Fruit fly (Drosophila melanogaster) whole organism, prepupa: ENCODE data around the gene CG10591.

Experiments used
- Blimp-1 ChIP-seq: fragments of 200-800 bp; sonication (Bioruptor generic); optimal IDR thresholded peaks from 3 replicates; lab custom pipeline; 2017; ENCODE audit warnings: missing biosample characterization, missing genetic modification characterization, mild to moderate bottlenecking, moderate library complexity, missing genetic modification reagents
- CG10631 ChIP-seq: fragments of 200-800 bp; sonication (Bioruptor generic); optimal IDR thresholded peaks from 2 replicates; lab custom pipeline; 2016; ENCODE audit warnings: missing biosample characterization, missing genetic modification characterization
- CG11762 ChIP-seq: fragments of 200-800 bp; sonication (Bioruptor generic); optimal IDR thresholded peaks from 3 replicates; lab custom pipeline; 2016; ENCODE audit warnings: missing biosample characterization, missing genetic modification characterization; ENCODE audit not compliant: insufficient read depth
- CG11902 ChIP-seq: fragments of 200-800 bp; sonication (Bioruptor generic); optimal IDR thresholded peaks from 3 replicates; lab custom pipeline; 2016; ENCODE audit warnings: missing biosample characterization, missing genetic modification characterization
- CG15336 ChIP-seq: fragments of 200-800 bp; sonication (Bioruptor generic); IDR thresholded peaks from 2 replicates; pipeline ENCODE4 v1.3.6; 2022; ENCODE audit warnings: missing biosample characterization, missing genetic modification characterization
- CG1621 ChIP-seq: fragments of 200-800 bp; sonication (Bioruptor generic); optimal IDR thresholded peaks from 3 replicates; lab custom pipeline; 2018; ENCODE audit warnings: missing biosample characterization, mild to moderate bottlenecking, missing genetic modification characterization
- CG16779 ChIP-seq: fragments of 200-800 bp; sonication (Bioruptor generic); optimal IDR thresholded peaks from 3 replicates; lab custom pipeline; 2017; ENCODE audit warnings: missing biosample characterization, mild to moderate bottlenecking, missing genetic modification characterization
- CG3032 ChIP-seq: fragments of 200-800 bp; optimal IDR thresholded peaks from 2 replicates; lab custom pipeline; 2019; ENCODE audit warnings: missing biosample characterization, mild to moderate bottlenecking, missing genetic modification characterization, moderate library complexity
- CG31627 ChIP-seq: fragments of 200-800 bp; sonication (Bioruptor generic); optimal IDR thresholded peaks from 3 replicates; lab custom pipeline; 2016; ENCODE audit warnings: missing biosample characterization, missing genetic modification characterization
- CG32006 ChIP-seq: fragments of 200-800 bp; sonication (Bioruptor generic); optimal IDR thresholded peaks from 3 replicates; lab custom pipeline; 2017; ENCODE audit warnings: missing biosample characterization, mild to moderate bottlenecking, missing genetic modification characterization
- CG3919 ChIP-seq: fragments of 200-800 bp; sonication (Bioruptor generic); optimal IDR thresholded peaks from 3 replicates; lab custom pipeline; 2016; ENCODE audit warnings: missing biosample characterization, missing genetic modification characterization
- CG4318 ChIP-seq: fragments of 200-800 bp; sonication (Bioruptor generic); optimal IDR thresholded peaks from 3 replicates; lab custom pipeline; 2017; ENCODE audit warnings: missing biosample characterization, mild to moderate bottlenecking, missing genetic modification characterization
- CG6163 ChIP-seq: fragments of 200-800 bp; sonication (Bioruptor generic); IDR thresholded peaks from 3 replicates; pipeline ENCODE4 v1.3.6; 2022; ENCODE audit warnings: missing biosample characterization, missing genetic modification characterization
- CG6276 ChIP-seq: fragments of 200-800 bp; sonication (Bioruptor generic); optimal IDR thresholded peaks from 2 replicates; lab custom pipeline; 2017; ENCODE audit warnings: missing biosample characterization, mild to moderate bottlenecking, missing genetic modification characterization
- CG6854 ChIP-seq: fragments of 200-800 bp; sonication (Bioruptor generic); optimal IDR thresholded peaks from 2 replicates; lab custom pipeline; 2017; ENCODE audit warnings: missing biosample characterization, mild to moderate bottlenecking, missing genetic modification characterization
- CG8119 ChIP-seq: fragments of 200-800 bp; sonication (Bioruptor generic); IDR thresholded peaks from 3 replicates; pipeline ENCODE4 v1.3.6; 2022; ENCODE audit warnings: missing biosample characterization, missing genetic modification characterization
- CG8319 ChIP-seq: fragments of 200-800 bp; sonication (Bioruptor generic); optimal IDR thresholded peaks from 3 replicates; lab custom pipeline; 2016; ENCODE audit warnings: missing biosample characterization, missing genetic modification characterization
- CG9139 ChIP-seq: fragments of 200-800 bp; sonication (Bioruptor generic); optimal IDR thresholded peaks from 3 replicates; lab custom pipeline; 2017; ENCODE audit warnings: missing biosample characterization, mild to moderate bottlenecking, missing genetic modification characterization
- Eip75B ChIP-seq: fragments of 200-800 bp; sonication (Bioruptor generic); optimal IDR thresholded peaks from 3 replicates; lab custom pipeline; 2016; ENCODE audit warnings: missing biosample characterization, missing genetic modification characterization
- Eip78C ChIP-seq: fragments of 200-800 bp; sonication (Bioruptor generic); peaks from one replicate; lab custom pipeline; 2016; ENCODE audit warnings: missing biosample characterization, missing genetic modification characterization
- Eip93F ChIP-seq: fragments of 200-800 bp; sonication (Bioruptor generic); optimal IDR thresholded peaks from 2 replicates; lab custom pipeline; 2016; ENCODE audit warnings: missing biosample characterization, mild to moderate bottlenecking, missing genetic modification characterization
- Ets21C ChIP-seq: fragments of 200-800 bp; sonication (Bioruptor generic); optimal IDR thresholded peaks from 3 replicates; lab custom pipeline; 2016; ENCODE audit warnings: missing biosample characterization, missing genetic modification characterization
- Ets96B ChIP-seq: fragments of 200-800 bp; optimal IDR thresholded peaks from 2 replicates; lab custom pipeline; 2019; ENCODE audit warnings: missing biosample characterization, mild to moderate bottlenecking, missing genetic modification characterization, moderate library complexity
- Gug ChIP-seq: fragments of 200-800 bp; sonication (Bioruptor generic); IDR thresholded peaks from 2 replicates; pipeline ENCODE4 v1.3.6; 2022; ENCODE audit warnings: missing biosample characterization, missing genetic modification characterization
- Hr39 ChIP-seq: fragments of 200-800 bp; sonication (Bioruptor generic); optimal IDR thresholded peaks from 2 replicates; lab custom pipeline; 2016; ENCODE audit warnings: missing biosample characterization, missing genetic modification characterization
- Lpt ChIP-seq: fragments of 200-800 bp; sonication (Bioruptor generic); optimal IDR thresholded peaks from 3 replicates; lab custom pipeline; 2016; ENCODE audit warnings: missing biosample characterization, missing genetic modification characterization
- Met ChIP-seq: fragments of 200-800 bp; sonication (Bioruptor generic); optimal IDR thresholded peaks from 3 replicates; lab custom pipeline; 2016; ENCODE audit warnings: missing biosample characterization, missing genetic modification characterization
- OdsH ChIP-seq: fragments of 200-800 bp; sonication (Bioruptor generic); optimal IDR thresholded peaks from 3 replicates; lab custom pipeline; 2016; ENCODE audit warnings: missing biosample characterization, missing genetic modification characterization
- Smox ChIP-seq: fragments of 200-800 bp; sonication (Bioruptor generic); optimal IDR thresholded peaks from 3 replicates; lab custom pipeline; 2016; ENCODE audit warnings: missing biosample characterization, missing genetic modification characterization
- Sox102F ChIP-seq: fragments of 200-800 bp; sonication (Bioruptor generic); optimal IDR thresholded peaks from 2 replicates; lab custom pipeline; 2016; ENCODE audit warnings: missing biosample characterization, mild to moderate bottlenecking, missing genetic modification characterization
- Sox14 ChIP-seq: fragments of 200-800 bp; sonication (Bioruptor generic); optimal IDR thresholded peaks from 3 replicates; lab custom pipeline; 2016; ENCODE audit warnings: missing biosample characterization, missing genetic modification characterization
- achi ChIP-seq: fragments of 200-800 bp; sonication (Bioruptor generic); optimal IDR thresholded peaks from 3 replicates; lab custom pipeline; 2016; ENCODE audit warnings: missing biosample characterization, missing genetic modification characterization
- acj6 ChIP-seq: fragments of 200-800 bp; sonication (Bioruptor generic); optimal IDR thresholded peaks from 3 replicates; lab custom pipeline; 2016; ENCODE audit warnings: missing biosample characterization, missing genetic modification characterization
- cyc ChIP-seq: fragments of 200-800 bp; sonication (Bioruptor generic); optimal IDR thresholded peaks from 3 replicates; lab custom pipeline; 2016; ENCODE audit warnings: missing biosample characterization, missing genetic modification characterization
- dac ChIP-seq: fragments of 200-800 bp; sonication (Bioruptor generic); optimal IDR thresholded peaks from 2 replicates; lab custom pipeline; 2017; ENCODE audit warnings: missing biosample characterization, mild to moderate bottlenecking, missing genetic modification characterization
- eg ChIP-seq: fragments of 200-800 bp; sonication (Bioruptor generic); IDR thresholded peaks from 3 replicates; pipeline ENCODE4 v1.3.6; 2022; ENCODE audit warnings: missing biosample characterization, missing genetic modification characterization
- esn ChIP-seq: fragments of 200-800 bp; sonication (Bioruptor generic); optimal IDR thresholded peaks from 2 replicates; lab custom pipeline; 2016; ENCODE audit warnings: missing biosample characterization, mild to moderate bottlenecking, missing genetic modification characterization, moderate library complexity
- fkh ChIP-seq: fragments of 200-800 bp; sonication (Bioruptor generic); optimal IDR thresholded peaks from 3 replicates; lab custom pipeline; 2017; ENCODE audit warnings: missing biosample characterization, mild to moderate bottlenecking, missing genetic modification characterization, moderate library complexity
- lz ChIP-seq: fragments of 200-800 bp; sonication (Bioruptor generic); optimal IDR thresholded peaks from 3 replicates; lab custom pipeline; 2016; ENCODE audit warnings: missing biosample characterization, missing genetic modification characterization
- pdm3 ChIP-seq: fragments of 200-800 bp; sonication (Bioruptor generic); optimal IDR thresholded peaks from 3 replicates; lab custom pipeline; 2016; ENCODE audit warnings: missing biosample characterization, missing genetic modification characterization
- salr ChIP-seq, 2 experiments: fragments of 200-800 bp; sonication (Bioruptor generic); optimal IDR thresholded peaks; 3 replicates each; lab custom pipeline; 2016 to 2018; ENCODE audit warnings: missing biosample characterization in 2 of 2, missing genetic modification characterization in 2 of 2, mild to moderate bottlenecking in 1 of 2
- spab ChIP-seq: fragments of 200-800 bp; sonication (Bioruptor generic); optimal IDR thresholded peaks from 2 replicates; lab custom pipeline; 2017; ENCODE audit warnings: missing biosample characterization, mild to moderate bottlenecking, missing genetic modification characterization, missing genetic modification reagents
- svp ChIP-seq: fragments of 200-800 bp; sonication (Bioruptor generic); peaks from one replicate; lab custom pipeline; 2016; ENCODE audit warnings: missing biosample characterization, missing genetic modification characterization
- topi ChIP-seq: fragments of 200-800 bp; sonication (Bioruptor generic); optimal IDR thresholded peaks from 3 replicates; lab custom pipeline; 2016; ENCODE audit warnings: missing biosample characterization, missing genetic modification characterization

The CG10591 gene

DNA sequence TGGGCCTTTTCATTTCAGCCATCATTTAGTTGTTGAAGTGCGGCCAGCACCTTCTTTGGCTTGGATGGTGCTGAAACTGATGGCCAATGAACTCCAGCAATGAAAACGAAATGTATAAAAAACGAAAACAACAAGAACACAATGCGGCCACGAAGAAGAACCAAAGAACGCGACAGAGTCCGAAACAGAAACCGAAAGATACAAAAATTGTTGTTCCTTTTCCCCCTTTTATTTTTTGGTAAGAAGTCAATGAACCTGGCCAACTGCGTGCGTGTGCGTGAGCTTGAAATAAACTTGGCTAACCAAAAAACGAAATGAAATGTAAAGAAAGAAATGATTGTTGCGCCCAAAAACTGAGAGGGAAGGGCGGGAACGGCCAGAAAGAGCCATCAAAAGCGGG lies 28.3 kb upstream of the CG10591 start:
- TF ChIP-seq CG6854 (GFP tag; lab: Kevin White, UChicago) = peak; percentile 50
- TF ChIP-seq Met = peak; percentile 56
- peak; percentile 100 for TF ChIP-seq Blimp-1 (GFP tag; lab: Kevin White, UChicago)
- peak; percentile 60 for TF ChIP-seq Sox102F (GFP tag; lab: Kevin White, UChicago)
- TF ChIP-seq Eip93F = peak; percentile 21
- TF ChIP-seq fkh (GFP tag; lab: Kevin White, UChicago) = no peak
- TF ChIP-seq CG8319 (GFP tag; lab: Kevin White, UChicago) = no peak

DNA sequence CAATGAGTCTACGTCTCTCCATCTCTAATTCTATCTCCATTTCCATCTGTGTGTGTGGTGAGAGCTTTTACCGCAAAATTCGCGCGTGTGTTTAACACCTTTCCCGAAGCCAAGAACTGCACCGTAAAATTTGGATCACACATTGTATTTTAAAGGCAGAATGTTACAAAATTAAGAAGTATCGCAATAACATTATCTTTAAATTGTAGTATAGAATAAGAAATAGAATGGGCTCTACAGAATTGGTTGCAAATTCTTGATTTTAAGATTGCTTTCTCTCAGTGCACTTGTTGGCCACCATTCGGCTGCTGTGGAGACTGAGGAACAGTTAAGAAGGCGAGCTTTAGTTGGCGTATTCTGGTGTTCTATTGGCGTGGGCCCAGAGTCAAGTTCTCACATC lies 27.0 kb upstream of the CG10591 start:
- TF ChIP-seq CG16779 (no peak), Hr39 (GFP tag; lab: Kevin White, UChicago) (peak; percentile 55), OdsH (GFP tag; lab: Kevin White, UChicago) (peak; percentile 57), Ets96B (no peak), CG8119 (GFP tag; lab: Robert Waterston, UW) (peak; percentile 69), Eip75B (GFP tag; lab: Kevin White, UChicago) (peak; percentile 2), Smox (GFP tag; lab: Kevin White, UChicago) (peak; percentile 34), svp (GFP tag; lab: Kevin White, UChicago) (peak; percentile 82), CG10631 (GFP tag; lab: Kevin White, UChicago) (peak; percentile 26), Met (peak; percentile 65), Ets21C (GFP tag; lab: Kevin White, UChicago) (peak; percentile 2), CG32006 (GFP tag; lab: Kevin White, UChicago) (peak; percentile 83), Lpt (peak; percentile 63), CG11762 (GFP tag; lab: Kevin White, UChicago) (no peak), achi (GFP tag; lab: Kevin White, UChicago) (peak; percentile 63), CG15336 (GFP tag; lab: Robert Waterston, UW) (peak; percentile 83), CG6276 (peak; percentile 73), CG9139 (GFP tag; lab: Kevin White, UChicago) (no peak), CG6854 (GFP tag; lab: Kevin White, UChicago) (no peak), Gug (GFP tag; lab: Robert Waterston, UW) (peak; percentile 47), CG31627 (peak; percentile 44), CG3032 (no peak), CG4318 (GFP tag; lab: Kevin White, UChicago) (peak; percentile 67), dac (GFP tag; lab: Kevin White, UChicago) (peak; percentile 47), pdm3 (GFP tag; lab: Kevin White, UChicago) (peak; percentile 37), esn (GFP tag; lab: Kevin White, UChicago) (peak; percentile 39), spab (GFP tag; lab: Kevin White, UChicago) (no peak), topi (GFP tag; lab: Kevin White, UChicago) (peak; percentile 60), eg (GFP tag; lab: Robert Waterston, UW) (peak; percentile 70), CG1621 (tag; lab: Kevin White, UChicago) (no peak), CG11902 (GFP tag; lab: Kevin White, UChicago) (no peak), cyc (GFP tag; lab: Kevin White, UChicago) (peak; percentile 34), salr (GFP tag; optimal IDR thresholded peaks at IDR 0.05; lab: Kevin White, UChicago) (peak in 1 of 2 experiments; percentile 59), lz (peak; percentile 15), acj6 (GFP tag; lab: Kevin White, UChicago) (peak; percentile 25), Sox102F (GFP tag; lab: Kevin White, UChicago) (peak; percentile 31), CG6163 (GFP tag; lab: Robert Waterston, UW) (peak; percentile 73), Eip78C (GFP tag; lab: Kevin White, UChicago) (peak; percentile 24), CG3919 (GFP tag; lab: Kevin White, UChicago) (peak; percentile 44), Sox14 (GFP tag; lab: Kevin White, UChicago) (peak; percentile 65)
